Worm (Caenorhabditis elegans) whole organism, early embryonic: ENCODE measurements around the gene F14H8.2.

Source experiments
- B0310.2 ChIP-seq: sonication (generic microtip); optimal IDR thresholded peaks from 2 replicates; lab custom pipeline; 2016; ENCODE audit warnings: mild to moderate bottlenecking, missing genetic modification characterization, missing compliant biosample characterization
- ama-1 ChIP-seq: fragments of 150-350 bp; optimal IDR thresholded peaks from 2 replicates; lab custom pipeline; 2014
- flt-1 ChIP-seq: fragments of 200-800 bp; sonication (Bioruptor generic); IDR thresholded peaks from 2 replicates; pipeline ENCODE4 v1.3.6; 2022; ENCODE audit warnings: missing genetic modification characterization, missing compliant biosample characterization
- hnd-1 ChIP-seq: sonication (generic microtip); optimal IDR thresholded peaks from 2 replicates; lab custom pipeline; 2016; ENCODE audit warnings: missing genetic modification characterization, missing compliant biosample characterization
- tbx-37 ChIP-seq: fragments of 200-800 bp; sonication (Bioruptor generic); conservative IDR thresholded peaks from 2 replicates; pipeline ENCODE4 v1.3.6; 2022; ENCODE audit warnings: missing genetic modification reagents, missing genetic modification characterization, missing compliant biosample characterization

ce11 chrV:15058423-15058822 is 38.3 kb upstream of the F14H8.2 start:
- TF ChIP-seq B0310.2 (tag; lab: Kevin White, UChicago) (no peak), hnd-1 (tag; lab: Kevin White, UChicago) (no peak), tbx-37 (no peak), flt-1 (GFP tag; lab: Robert Waterston, UW) (no peak), ama-1 (lab: Kevin White, UChicago) (no peak)
